Fruit fly (Drosophila melanogaster) whole organism, embryonic: ENCODE data around the gene Rnp4F.
A peak's percentile ranks its signal among the peaks of the same experiment; 100 is the strongest.

Experiments
- CG11504 ChIP-seq: fragments of 200-800 bp; sonication (Bioruptor generic); optimal IDR thresholded peaks from 3 replicates; lab custom pipeline; 2019; ENCODE audit warnings: missing biosample characterization, mild to moderate bottlenecking, missing genetic modification characterization, moderate library complexity
- CG11696 ChIP-seq: fragments of 200-800 bp; sonication (Bioruptor generic); IDR thresholded peaks from 2 replicates; pipeline ENCODE4 v1.3.6; 2022; ENCODE audit warnings: missing biosample characterization, missing genetic modification characterization
- CG12942 ChIP-seq: fragments of 200-800 bp; sonication (Bioruptor generic); optimal IDR thresholded peaks from 3 replicates; lab custom pipeline; 2016; ENCODE audit warnings: missing biosample characterization, missing genetic modification characterization
- CG13296 ChIP-seq: fragments of 200-800 bp; sonication (Bioruptor generic); optimal IDR thresholded peaks from 3 replicates; lab custom pipeline; 2018; ENCODE audit warnings: missing biosample characterization, mild to moderate bottlenecking, missing genetic modification characterization
- CG15514 ChIP-seq: fragments of 200-800 bp; sonication (Bioruptor generic); optimal IDR thresholded peaks from 3 replicates; lab custom pipeline; 2017; ENCODE audit warnings: missing biosample characterization, missing genetic modification characterization, mild to moderate bottlenecking, moderate library complexity, missing genetic modification reagents
- CG2889 ChIP-seq: fragments of 200-800 bp; sonication (Bioruptor generic); IDR thresholded peaks from 3 replicates; pipeline ENCODE4 v1.3.6; 2022; ENCODE audit warnings: missing biosample characterization, missing genetic modification characterization
- CG3065 ChIP-seq: fragments of 200-800 bp; sonication (Bioruptor generic); optimal IDR thresholded peaks from 2 replicates; lab custom pipeline; 2016; ENCODE audit warnings: missing biosample characterization, missing genetic modification characterization
- CG4282 ChIP-seq: fragments of 200-800 bp; sonication (Bioruptor generic); optimal IDR thresholded peaks from 2 replicates; lab custom pipeline; 2016; ENCODE audit warnings: missing biosample characterization, missing genetic modification characterization
- CG43689 ChIP-seq: fragments of 200-800 bp; sonication (Bioruptor generic); IDR thresholded peaks from 2 replicates; pipeline ENCODE4 v1.3.6; 2022; ENCODE audit warnings: missing biosample characterization, missing genetic modification characterization
- CG7556 ChIP-seq: fragments of 200-800 bp; sonication (Bioruptor generic); optimal IDR thresholded peaks from 2 replicates; lab custom pipeline; 2017; ENCODE audit warnings: missing biosample characterization, mild to moderate bottlenecking, missing genetic modification characterization
- CG7987 ChIP-seq: fragments of 200-800 bp; sonication (Bioruptor generic); optimal IDR thresholded peaks from 2 replicates; lab custom pipeline; 2018; ENCODE audit warnings: missing biosample characterization, mild to moderate bottlenecking, missing genetic modification characterization, moderate library complexity
- Dad ChIP-seq: fragments of 200-800 bp; sonication (Bioruptor generic); optimal IDR thresholded peaks from 3 replicates; lab custom pipeline; 2016; ENCODE audit warnings: missing biosample characterization, missing genetic modification characterization
- Dbx ChIP-seq: fragments of 200-800 bp; sonication (Bioruptor generic); IDR thresholded peaks from 3 replicates; pipeline ENCODE4 v1.3.6; 2022; ENCODE audit warnings: missing biosample characterization, missing genetic modification characterization
- Dp ChIP-seq: fragments of 200-800 bp; sonication (Bioruptor generic); optimal IDR thresholded peaks from 2 replicates; lab custom pipeline; 2018; ENCODE audit warnings: missing biosample characterization, mild to moderate bottlenecking, missing genetic modification characterization, moderate library complexity
- Ets65A ChIP-seq: fragments of 200-800 bp; sonication (Bioruptor generic); peaks from one replicate; lab custom pipeline; 2016; ENCODE audit warnings: missing biosample characterization, missing genetic modification characterization
- H15 ChIP-seq: fragments of 200-800 bp; sonication (Bioruptor generic); IDR thresholded peaks from 3 replicates; pipeline ENCODE4 v1.3.6; 2022; ENCODE audit warnings: missing biosample characterization, missing genetic modification characterization
- HLH54F ChIP-seq: fragments of 200-800 bp; sonication (Bioruptor generic); optimal IDR thresholded peaks from 3 replicates; lab custom pipeline; 2016; ENCODE audit warnings: missing biosample characterization, missing genetic modification characterization
- NK7.1 ChIP-seq: fragments of 200-800 bp; sonication (Bioruptor generic); optimal IDR thresholded peaks from 3 replicates; lab custom pipeline; 2016; ENCODE audit warnings: missing biosample characterization, missing genetic modification characterization
- Neu2 ChIP-seq: fragments of 200-800 bp; sonication (Bioruptor generic); optimal IDR thresholded peaks from 3 replicates; lab custom pipeline; 2016; ENCODE audit warnings: missing biosample characterization, missing genetic modification characterization, borderline replicate concordance
- Poxn ChIP-seq: fragments of 200-800 bp; sonication (Bioruptor generic); IDR thresholded peaks from 2 replicates; pipeline ENCODE4 v1.3.6; 2022; ENCODE audit warnings: missing biosample characterization, missing genetic modification characterization
- Stat92E ChIP-seq, 3 experiments: fragments of >200 bp in 2 of 3; fragments of 200-800 bp in 1 of 3; sonication (Bioruptor generic) in 1 of 3; optimal IDR thresholded peaks; 2 replicates each; lab custom pipeline; 2017 to 2019; ENCODE audit warnings: missing biosample characterization in 3 of 3, missing genetic modification characterization in 3 of 3, mild to moderate bottlenecking in 1 of 3, moderate library complexity in 1 of 3
- TFAM ChIP-seq: fragments of 200-800 bp; sonication (Bioruptor generic); optimal IDR thresholded peaks from 2 replicates; lab custom pipeline; 2017; ENCODE audit warnings: missing biosample characterization, missing genetic modification characterization, inconsistent platforms
- Usf ChIP-seq: fragments of 200-800 bp; sonication (Bioruptor generic); optimal IDR thresholded peaks from 2 replicates; lab custom pipeline; 2017; ENCODE audit warnings: missing genotype, missing biosample characterization, missing genetic modification characterization
- Vsx1 ChIP-seq: fragments of 200-800 bp; sonication (Bioruptor generic); optimal IDR thresholded peaks from 2 replicates; lab custom pipeline; 2017; ENCODE audit warnings: missing biosample characterization, mild to moderate bottlenecking, missing genetic modification characterization, missing genetic modification reagents
- Xrp1 ChIP-seq: fragments of 200-800 bp; sonication (Bioruptor generic); IDR thresholded peaks from 2 replicates; pipeline ENCODE4 v1.3.6; 2022; ENCODE audit warnings: missing biosample characterization, missing genetic modification characterization
- YL-1 ChIP-seq: fragments of 200-800 bp; sonication (Bioruptor generic); optimal IDR thresholded peaks from 3 replicates; lab custom pipeline; 2017; ENCODE audit warnings: missing biosample characterization, mild to moderate bottlenecking, missing genetic modification characterization
- ash1 ChIP-seq: fragments of 200-800 bp; sonication (Bioruptor generic); optimal IDR thresholded peaks from 2 replicates; lab custom pipeline; 2018; ENCODE audit warnings: missing biosample characterization, mild to moderate bottlenecking, missing genetic modification characterization
- az2 ChIP-seq: fragments of 200-800 bp; sonication (Bioruptor generic); optimal IDR thresholded peaks from 3 replicates; lab custom pipeline; 2016; ENCODE audit warnings: missing biosample characterization, missing genetic modification characterization
- bsh ChIP-seq, 2 experiments: fragments of 200-800 bp; sonication (Bioruptor generic); optimal IDR thresholded peaks; 2 replicates each; lab custom pipeline; 2017 to 2018; ENCODE audit warnings: mild to moderate bottlenecking in 2 of 2, missing biosample characterization in 2 of 2, missing genetic modification characterization in 2 of 2, moderate library complexity in 1 of 2
- croc ChIP-seq: fragments of 200-800 bp; sonication (Bioruptor generic); conservative IDR thresholded peaks from 3 replicates; pipeline ENCODE4 v1.3.6; 2022; ENCODE audit warnings: missing biosample characterization, missing genetic modification characterization
- crp ChIP-seq, 2 experiments: fragments of 200-800 bp; sonication (Bioruptor generic); optimal IDR thresholded peaks; 2 replicates in 1 of 2; 3 replicates in 1 of 2; lab custom pipeline; 2017; ENCODE audit warnings: missing biosample characterization in 2 of 2, missing genetic modification characterization in 2 of 2, mild to moderate bottlenecking in 1 of 2, moderate library complexity in 1 of 2
- da ChIP-seq: fragments of 200-800 bp; sonication (Bioruptor generic); optimal IDR thresholded peaks from 2 replicates; lab custom pipeline; 2016; ENCODE audit warnings: missing biosample characterization, missing genetic modification characterization
- dm ChIP-seq: fragments of 200-800 bp; sonication (Bioruptor generic); optimal IDR thresholded peaks from 3 replicates; lab custom pipeline; 2016; ENCODE audit warnings: missing biosample characterization, missing genetic modification characterization
- ewg ChIP-seq: fragments of 200-800 bp; sonication (Bioruptor generic); optimal IDR thresholded peaks from 3 replicates; lab custom pipeline; 2017; ENCODE audit warnings: mild to moderate bottlenecking, missing biosample characterization, missing genetic modification reagents, missing genetic modification characterization
- gce ChIP-seq: fragments of 200-800 bp; sonication (Bioruptor generic); IDR thresholded peaks from 3 replicates; pipeline ENCODE4 v1.3.6; 2022; ENCODE audit warnings: missing biosample characterization, missing genetic modification characterization
- h ChIP-seq: fragments of >200 bp; optimal IDR thresholded peaks from 2 replicates; lab custom pipeline; 2017
- mam ChIP-seq: fragments of 200-800 bp; sonication (Bioruptor generic); optimal IDR thresholded peaks from 3 replicates; lab custom pipeline; 2016; ENCODE audit warnings: missing biosample characterization, missing genetic modification characterization
- pho ChIP-seq: fragments of 200-800 bp; sonication (Bioruptor generic); optimal IDR thresholded peaks from 2 replicates; lab custom pipeline; 2016; ENCODE audit warnings: missing biosample characterization, missing genetic modification characterization
- ranshi ChIP-seq: fragments of 200-800 bp; sonication (Bioruptor generic); IDR thresholded peaks from 2 replicates; pipeline ENCODE4 v1.3.6; 2022; ENCODE audit warnings: missing biosample characterization, missing genetic modification characterization
- ro ChIP-seq: fragments of 200-800 bp; sonication (Bioruptor generic); IDR thresholded peaks from 2 replicates; pipeline ENCODE4 v1.3.6; 2022; ENCODE audit warnings: missing biosample characterization, missing genetic modification characterization
- salm ChIP-seq: fragments of 200-800 bp; sonication (Bioruptor generic); optimal IDR thresholded peaks from 2 replicates; lab custom pipeline; 2018; ENCODE audit warnings: missing biosample characterization, mild to moderate bottlenecking, missing genetic modification characterization
- shn ChIP-seq: fragments of 200-800 bp; sonication (Bioruptor generic); optimal IDR thresholded peaks from 3 replicates; lab custom pipeline; 2016; ENCODE audit warnings: missing biosample characterization, missing genetic modification characterization
- slp2 ChIP-seq: fragments of 200-800 bp; sonication (Bioruptor generic); optimal IDR thresholded peaks from 2 replicates; lab custom pipeline; 2016; ENCODE audit warnings: missing biosample characterization, missing genetic modification characterization
- tap ChIP-seq: fragments of 200-800 bp; optimal IDR thresholded peaks from 3 replicates; lab custom pipeline; 2019; ENCODE audit warnings: missing biosample characterization, mild to moderate bottlenecking, missing genetic modification characterization, moderate library complexity
- tio ChIP-seq: fragments of 200-800 bp; sonication (Bioruptor generic); optimal IDR thresholded peaks from 2 replicates; lab custom pipeline; 2017; ENCODE audit warnings: missing biosample characterization, missing genetic modification characterization, inconsistent platforms
- tx ChIP-seq: fragments of 200-800 bp; sonication (Bioruptor generic); optimal IDR thresholded peaks from 2 replicates; lab custom pipeline; 2016; ENCODE audit warnings: missing biosample characterization, missing genetic modification characterization

Gene Rnp4F

dm6 chrX:5311838-5312339, 10.6 kb downstream of the Rnp4F start, which contains the start of the genes TrxT and dhd (continued):
- TF ChIP-seq CG12942 (GFP tag; lab: Kevin White, UChicago) (no peak), tx (GFP tag; lab: Kevin White, UChicago) (no peak), da (GFP tag; lab: Kevin White, UChicago) (no peak), NK7.1 (GFP tag; lab: Kevin White, UChicago) (no peak), Dp (GFP tag; lab: Kevin White, UChicago) (peak; percentile 75), h (no peak), Poxn (no peak), Usf (GFP tag; lab: Kevin White, UChicago) (no peak), pho (GFP tag; lab: Kevin White, UChicago) (peak; percentile 17), H15 (no peak), Ets65A (GFP tag; lab: Kevin White, UChicago) (no peak), CG2889 (GFP tag; lab: Robert Waterston, UW) (no peak), crp (GFP tag; optimal IDR thresholded peaks at IDR 0.05; lab: Kevin White, UChicago) (no peak), gce (no peak), ash1 (GFP tag; lab: Kevin White, UChicago) (no peak), tap (tag; lab: Kevin White, UChicago) (no peak), Neu2 (GFP tag; lab: Kevin White, UChicago) (no peak), CG3065 (GFP tag; lab: Kevin White, UChicago) (no peak), CG15514 (GFP tag; lab: Kevin White, UChicago) (peak; percentile 62), tio (GFP tag; lab: Kevin White, UChicago) (no peak), ranshi (GFP tag; lab: Robert Waterston, UW) (peak; percentile 19; the same call in 1 of the 2 replicates), ewg (peak; percentile 14), CG11696 (GFP tag; lab: Robert Waterston, UW) (no peak), croc (GFP tag; lab: Robert Waterston, UW) (no peak), salm (tag; lab: Kevin White, UChicago) (no peak), Xrp1 (peak; percentile 48; the same call in 1 of the 2 replicates), CG7556 (GFP tag; lab: Kevin White, UChicago) (no peak), TFAM (GFP tag; lab: Kevin White, UChicago) (no peak), CG43689 (GFP tag; lab: Robert Waterston, UW) (no peak), bsh (GFP tag; optimal IDR thresholded peaks at IDR 0.05; lab: Kevin White, UChicago) (peak in 1 of 2 experiments; percentile 26), shn (GFP tag; lab: Kevin White, UChicago) (no peak), Dad (GFP tag; lab: Kevin White, UChicago) (no peak), CG4282 (GFP tag; lab: Kevin White, UChicago) (no peak), Stat92E (GFP tag; optimal IDR thresholded peaks at IDR 0.05; lab: Kevin White, UChicago) (no peak), Vsx1 (no peak), Dbx (0 out of 3 replicates have a peak, but pooled peaks have one; percentile 51), YL-1 (GFP tag; lab: Kevin White, UChicago) (peak; percentile 34), mam (GFP tag; lab: Kevin White, UChicago) (peak; percentile 22), ro (GFP tag; lab: Robert Waterston, UW) (no peak), HLH54F (GFP tag; lab: Kevin White, UChicago) (no peak), CG11504 (tag; lab: Kevin White, UChicago) (no peak), CG7987 (peak; percentile 48), slp2 (GFP tag; lab: Kevin White, UChicago) (peak; percentile 9), az2 (no peak), CG13296 (GFP tag; lab: Kevin White, UChicago) (no peak), dm (GFP tag; lab: Kevin White, UChicago) (peak; percentile 89)
